Fruit fly (Drosophila melanogaster): ENCODE data around the gene per.

Gene per

DNA sequence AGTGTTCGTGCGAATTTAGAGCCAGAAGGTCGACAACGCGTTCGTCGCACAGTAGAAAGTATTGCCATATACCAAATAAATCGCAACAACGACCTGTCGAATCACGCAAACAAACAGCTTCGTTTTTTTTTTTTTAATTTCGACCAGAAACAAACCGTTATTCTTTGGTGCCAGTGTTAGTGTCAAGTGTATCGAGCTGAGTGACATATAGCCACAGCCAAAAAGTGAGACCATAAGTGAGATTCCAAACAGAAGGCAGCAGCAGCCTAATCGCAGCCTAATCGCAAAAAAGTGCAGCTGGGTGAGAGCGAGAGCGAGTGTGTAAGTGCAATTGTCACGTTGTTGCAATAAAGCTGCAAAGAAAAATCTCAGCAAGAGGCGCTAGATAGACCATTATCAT, at the start of gene per:
Gene per, plus strand, starts transcription at position 1 of the 400 bp plus-strand sequence.
- TF ChIP-seq noc (tag; optimal IDR thresholded peaks at IDR 0.05), result no peak

DNA sequence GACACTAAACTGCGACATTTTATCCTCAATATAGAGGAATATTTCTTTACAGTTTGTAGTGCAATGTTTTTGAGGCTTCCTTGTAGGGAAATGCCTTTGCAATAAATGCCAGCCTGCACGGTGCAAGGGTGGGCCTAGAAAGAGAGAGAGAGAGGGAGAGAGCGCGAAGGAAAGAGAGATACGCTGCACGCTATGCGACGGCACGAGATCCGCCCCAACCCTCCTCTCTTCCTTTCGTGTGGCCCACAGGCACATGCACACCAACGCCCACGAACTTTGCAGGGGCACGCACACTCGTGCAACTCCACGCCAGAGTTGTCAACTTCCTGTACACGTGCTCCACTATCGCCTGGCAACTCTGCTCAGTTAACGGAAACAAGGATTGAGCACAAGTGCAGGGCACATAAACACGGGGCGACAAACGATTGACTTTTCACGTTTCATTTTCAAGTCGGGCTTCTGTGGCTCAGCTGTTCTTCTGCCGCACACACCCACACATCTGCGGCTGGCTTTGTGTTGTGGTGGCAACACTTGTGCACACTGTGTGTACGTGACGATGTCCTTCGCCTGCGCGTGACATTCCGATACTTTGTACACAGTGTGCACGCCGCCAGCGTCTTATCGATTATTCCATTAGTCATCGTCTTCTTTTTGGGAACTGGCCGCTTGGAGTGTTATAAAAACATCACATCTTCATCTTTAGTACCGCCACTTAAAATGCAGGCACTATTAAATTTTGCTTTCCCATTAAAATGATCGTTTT, 49.2 kb upstream of the per start:
- TF ChIP-seq noc (tag; optimal IDR thresholded peaks at IDR 0.05), result no peak

DNA sequence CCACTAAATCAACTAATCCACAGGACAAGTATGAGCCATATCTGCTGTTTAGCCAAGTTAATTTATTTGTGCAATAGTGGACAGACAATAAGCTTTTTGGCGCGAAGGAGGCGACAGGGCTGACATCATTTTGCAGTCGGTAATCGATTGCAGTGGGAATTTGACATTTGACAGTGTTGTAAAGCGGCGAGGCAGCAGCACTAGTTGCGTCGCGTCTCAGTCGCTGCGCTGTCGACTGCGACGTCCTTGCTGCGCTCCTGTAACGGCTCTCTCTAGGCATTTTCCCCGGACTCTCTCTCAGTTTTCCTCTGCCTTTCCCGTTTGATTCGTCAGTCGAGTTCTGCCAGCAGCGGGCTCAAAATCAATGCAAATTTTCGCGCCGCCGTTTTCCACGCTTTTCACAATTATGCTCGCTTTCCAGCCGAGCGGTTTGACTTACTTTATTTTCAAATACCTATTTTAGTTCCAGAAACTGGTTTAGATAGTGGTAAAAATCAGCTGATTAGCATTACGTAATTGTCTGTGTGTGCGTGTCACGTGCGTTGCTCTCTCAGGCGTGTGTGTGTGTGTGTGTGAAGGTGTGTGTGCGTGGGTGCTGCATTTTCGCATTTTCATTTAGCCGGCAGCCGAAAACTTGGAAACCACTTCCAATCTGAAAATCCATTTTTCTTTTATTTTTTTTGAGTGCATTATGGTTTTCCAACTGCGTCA, 48.4 kb upstream of the per start:
- TF ChIP-seq noc (tag; optimal IDR thresholded peaks at IDR 0.05), result no peak

DNA sequence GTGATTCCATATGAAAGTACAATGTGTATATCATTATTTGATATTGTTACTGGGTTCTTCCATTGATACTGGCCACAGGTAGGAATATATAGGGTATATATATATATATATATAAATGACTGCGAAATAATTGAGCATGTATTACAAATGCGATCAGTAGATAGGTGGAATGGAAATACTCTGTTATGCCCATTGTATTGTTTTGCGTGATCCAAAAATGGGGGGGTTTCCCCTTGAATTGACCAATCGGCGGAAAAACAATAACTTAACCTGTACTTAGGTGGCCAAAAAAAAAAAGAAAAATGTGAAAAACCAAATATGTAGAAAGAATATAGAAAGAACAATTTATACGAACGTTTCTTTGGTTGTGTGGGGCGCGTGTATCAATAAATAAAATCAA, 47.5 kb upstream of the per start:
- no peak for TF ChIP-seq noc (tag; optimal IDR thresholded peaks at IDR 0.05)

DNA sequence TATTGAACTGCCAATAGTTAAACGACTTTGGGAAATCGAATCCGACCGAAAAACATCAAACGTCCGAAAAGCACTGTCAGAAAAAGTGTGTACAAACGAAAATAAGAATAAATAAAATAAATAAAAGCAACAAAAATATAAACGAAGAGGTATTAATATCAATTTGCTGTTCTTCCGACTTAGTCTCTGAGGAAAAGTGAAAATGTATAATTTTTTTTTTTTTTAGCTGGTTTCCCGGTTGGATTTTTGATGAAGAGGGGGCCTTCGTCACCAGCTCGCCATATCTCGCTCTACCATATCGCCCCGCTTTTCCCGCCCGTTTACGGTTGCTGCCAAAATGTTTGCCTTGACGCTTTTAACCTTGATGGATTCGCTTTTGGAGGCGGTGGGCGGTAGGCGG, 46.7 kb upstream of the per start:
- TF ChIP-seq noc (tag; optimal IDR thresholded peaks at IDR 0.05), result peak; percentile 3

DNA sequence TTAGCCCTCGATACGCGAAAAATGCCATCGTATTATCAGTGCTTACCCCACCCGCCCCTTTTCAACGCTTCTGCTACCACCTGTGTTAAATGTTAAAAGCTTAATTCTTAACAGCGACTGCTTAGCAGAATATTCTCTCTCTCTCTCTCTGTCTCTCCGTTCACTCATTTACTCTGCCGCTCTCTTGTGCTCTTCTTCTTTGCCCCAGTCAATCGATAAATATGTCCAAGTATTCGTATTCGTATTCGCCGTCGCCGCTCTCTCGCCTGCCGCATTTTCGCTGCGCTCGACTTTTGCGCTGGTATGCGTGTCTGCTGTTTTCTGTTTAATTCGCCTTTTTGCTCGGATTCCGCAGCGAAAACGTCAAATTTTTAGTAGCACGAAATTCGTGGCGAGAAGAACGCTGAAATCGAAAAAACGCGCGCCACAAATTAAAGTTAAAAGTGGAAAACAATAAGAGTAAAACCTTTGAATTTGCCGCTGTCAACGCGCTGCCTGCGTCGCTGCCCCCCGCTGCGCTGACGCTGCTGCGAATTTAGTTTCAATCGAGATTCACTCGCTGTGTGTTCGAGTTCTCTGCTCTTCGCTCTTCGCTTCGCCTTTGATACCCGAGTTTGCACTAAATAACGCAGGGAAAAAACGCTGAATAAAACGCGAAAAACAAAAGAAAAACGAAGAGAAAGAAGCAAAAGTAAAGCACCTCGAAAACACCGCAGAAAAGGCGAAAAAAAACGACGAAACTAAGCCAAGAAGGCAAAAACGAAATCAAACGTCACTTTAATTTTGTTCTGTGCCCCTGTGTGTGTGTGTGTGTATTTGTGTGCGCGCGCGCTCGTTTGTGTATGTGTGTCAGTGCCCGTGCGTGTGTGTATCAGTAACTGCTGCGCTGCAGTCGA, 42.6 kb upstream of the per start:
- TF ChIP-seq noc (tag; optimal IDR thresholded peaks at IDR 0.05), result no peak

DNA sequence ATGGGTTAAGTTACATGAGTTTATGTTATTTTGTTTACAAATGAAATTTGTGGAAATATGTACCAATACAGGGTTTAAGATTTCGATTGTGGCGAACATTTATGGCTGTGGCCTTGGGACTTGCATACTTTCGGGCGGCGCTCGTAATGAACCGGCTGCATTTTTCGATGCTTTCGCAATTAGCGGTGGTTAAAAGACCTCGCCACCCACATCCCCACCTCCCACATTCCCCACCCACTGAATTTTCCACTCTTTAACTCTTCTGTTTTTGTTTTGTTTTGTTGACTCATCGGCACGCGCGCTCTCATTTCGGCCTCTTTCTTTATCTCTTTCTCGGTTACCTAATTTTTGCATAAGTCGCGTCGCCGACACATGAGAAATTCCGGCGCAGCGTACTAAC, 39.8 kb upstream of the per start:
- no peak for TF ChIP-seq noc (tag; optimal IDR thresholded peaks at IDR 0.05)

DNA sequence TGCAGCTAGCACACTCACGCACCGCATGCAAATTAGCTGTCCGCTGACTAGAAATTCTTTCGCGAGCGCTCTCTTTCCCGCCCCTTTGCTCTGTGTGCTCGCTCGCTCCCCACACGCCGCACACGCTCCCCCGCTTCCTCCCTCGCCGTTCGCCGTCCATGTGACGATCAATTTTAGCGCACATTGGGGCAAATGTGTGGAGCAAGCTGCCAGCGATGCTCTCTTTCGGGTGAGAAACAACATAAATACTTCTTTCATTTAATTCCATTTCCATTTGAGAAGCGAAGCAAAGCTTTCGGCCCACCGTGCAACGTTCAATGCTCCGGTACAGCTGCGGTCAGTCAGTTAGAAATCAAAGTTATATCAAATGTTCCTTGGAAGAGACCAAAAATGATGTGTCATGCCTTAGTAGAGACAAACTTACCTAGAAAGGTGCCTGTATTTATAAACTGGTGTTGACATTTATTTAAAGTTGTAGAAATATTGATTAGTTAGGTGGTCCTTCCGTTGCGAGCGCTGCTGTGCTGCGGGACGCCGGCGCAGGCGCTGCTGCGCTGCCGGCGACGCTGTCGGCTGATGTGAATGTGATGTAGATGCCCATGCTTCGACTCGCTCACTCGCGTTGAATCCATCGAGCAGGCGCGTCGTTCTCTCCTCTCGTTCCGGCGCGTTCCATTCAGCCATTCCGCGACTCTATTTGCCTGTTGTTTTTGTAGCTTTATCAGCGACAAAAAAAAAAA, 39.2 kb upstream of the per start:
- TF ChIP-seq noc (tag; optimal IDR thresholded peaks at IDR 0.05), result peak; percentile 98

DNA sequence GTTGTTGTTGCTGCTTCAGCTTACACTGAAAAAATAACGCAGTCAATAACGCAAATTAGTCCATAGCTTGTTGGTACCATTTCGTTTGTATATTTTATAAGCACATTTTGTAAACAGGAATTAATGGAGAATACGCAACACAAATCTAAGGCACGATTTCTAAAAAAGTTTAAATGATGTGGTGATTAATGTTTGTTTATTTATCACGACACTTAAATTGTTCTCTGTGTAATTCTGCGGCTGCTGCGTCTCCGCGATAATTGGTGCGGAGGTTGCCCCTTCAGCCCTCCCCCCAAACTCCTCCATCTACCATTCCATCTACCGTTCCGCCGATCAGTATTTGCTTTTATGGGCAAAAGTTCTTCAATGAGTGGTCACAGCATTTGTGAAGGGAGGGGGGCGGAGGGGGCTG, 37.9 kb upstream of the per start:
- peak; percentile 71 for TF ChIP-seq noc (tag; optimal IDR thresholded peaks at IDR 0.05)

DNA sequence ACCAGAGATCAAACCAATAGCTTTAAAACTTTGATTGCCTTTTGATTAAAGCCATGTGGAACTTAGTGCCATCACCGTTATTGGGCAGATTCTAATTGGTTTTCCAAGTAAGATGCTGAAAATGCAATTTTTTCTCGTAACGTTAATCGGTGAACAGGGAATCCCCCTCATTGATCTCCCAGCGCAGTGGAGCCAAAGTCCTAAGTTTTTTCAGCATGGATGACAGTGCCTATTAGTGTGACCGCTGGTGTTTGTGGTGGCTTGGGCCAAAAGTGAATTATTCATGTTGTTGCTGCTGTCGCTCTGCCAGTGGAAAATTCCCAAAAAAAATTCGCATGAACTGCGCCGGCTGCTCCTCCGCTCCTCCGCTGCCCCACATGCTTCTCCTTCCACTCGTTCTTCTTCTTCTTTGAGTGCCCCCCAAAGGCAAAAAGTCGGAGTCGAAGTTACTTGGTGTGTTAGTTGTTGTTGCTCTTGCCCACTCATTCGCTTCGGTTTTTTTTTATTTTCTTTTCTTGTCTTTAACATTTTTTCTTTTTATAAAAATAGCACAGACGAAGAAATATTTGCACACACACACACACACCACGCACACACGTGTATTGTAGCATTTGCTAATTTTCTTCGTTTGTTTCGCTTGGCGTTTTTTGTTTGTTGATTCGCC, 37.3 kb upstream of the per start:
- no peak for TF ChIP-seq noc (tag; optimal IDR thresholded peaks at IDR 0.05)

DNA sequence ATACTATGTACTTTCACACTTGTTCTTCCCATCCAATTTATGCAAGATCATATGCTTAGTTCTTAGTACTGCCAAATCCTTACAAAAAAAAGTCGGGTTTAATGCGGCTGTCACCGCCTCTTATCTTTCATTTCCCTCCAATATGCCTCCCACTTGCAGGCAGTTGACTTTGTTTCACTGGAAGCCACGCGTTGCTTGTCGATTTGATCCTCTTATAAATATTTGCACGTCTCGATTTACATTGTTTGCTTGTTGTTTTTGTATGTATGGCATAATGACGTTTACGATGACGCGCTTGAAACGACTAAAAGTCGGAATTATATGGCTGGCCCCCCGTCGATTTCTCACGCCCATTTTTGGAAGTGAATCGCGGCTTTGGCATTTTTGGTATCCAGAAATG, 36.4 kb upstream of the per start:
- TF ChIP-seq noc (tag; optimal IDR thresholded peaks at IDR 0.05), result no peak

DNA sequence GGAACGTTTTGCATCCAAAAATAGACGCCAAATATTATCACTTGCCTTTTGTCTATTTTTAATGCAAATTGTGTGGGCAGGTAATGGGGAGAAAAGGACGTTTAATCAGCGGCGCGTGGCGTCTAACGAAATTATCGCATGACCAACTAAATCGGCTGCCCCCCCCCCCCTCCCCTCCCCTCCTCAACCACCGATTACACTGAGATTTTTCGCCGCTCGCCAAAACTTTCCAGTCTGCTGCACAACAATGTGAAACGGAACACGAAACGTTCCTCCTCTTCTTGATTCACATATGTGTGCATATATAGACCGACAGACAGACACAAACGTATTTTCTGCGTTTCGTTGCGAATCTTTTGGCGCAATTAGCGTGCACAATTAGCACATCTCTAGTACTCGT, 34.3 kb upstream of the per start:
- TF ChIP-seq noc (tag; optimal IDR thresholded peaks at IDR 0.05), result no peak

DNA sequence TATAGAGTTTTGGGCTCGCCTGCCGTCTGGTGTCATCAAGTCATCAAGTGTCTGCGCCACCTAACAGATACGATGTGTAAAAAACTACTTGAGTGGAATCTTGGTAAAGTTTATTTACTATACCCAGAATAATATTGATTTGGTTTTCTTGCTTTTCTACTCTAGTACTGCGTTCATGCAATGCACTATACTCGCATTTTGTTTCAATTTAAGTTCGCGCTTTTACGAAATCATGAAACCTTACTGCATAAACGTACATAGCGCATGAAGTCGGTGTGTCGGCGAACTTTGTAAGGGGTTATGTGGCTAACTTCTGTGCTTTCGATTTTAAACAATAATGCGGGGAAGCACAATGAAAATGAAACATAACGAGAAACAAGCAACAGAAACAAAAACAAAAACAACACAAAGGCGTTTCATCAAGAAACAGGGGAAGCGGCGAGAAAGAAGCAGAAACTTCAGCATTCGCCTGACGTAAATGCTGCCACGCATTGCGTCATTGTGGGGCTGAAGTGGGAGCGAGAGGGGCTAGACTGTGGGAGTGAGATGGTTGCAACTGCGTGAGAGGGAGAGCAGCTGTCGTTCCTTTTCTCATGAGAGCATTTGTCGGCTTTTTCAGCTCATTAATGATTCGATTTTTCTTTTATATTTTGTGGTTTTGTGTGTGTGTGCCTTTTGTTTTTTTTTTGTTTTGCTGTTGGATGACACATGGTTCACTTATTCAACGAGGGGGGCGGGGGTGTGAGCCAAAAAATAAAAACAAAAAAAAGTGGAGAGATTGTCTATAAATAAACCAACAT, 33.1 kb upstream of the per start:
- no peak for TF ChIP-seq noc (tag; optimal IDR thresholded peaks at IDR 0.05)

DNA sequence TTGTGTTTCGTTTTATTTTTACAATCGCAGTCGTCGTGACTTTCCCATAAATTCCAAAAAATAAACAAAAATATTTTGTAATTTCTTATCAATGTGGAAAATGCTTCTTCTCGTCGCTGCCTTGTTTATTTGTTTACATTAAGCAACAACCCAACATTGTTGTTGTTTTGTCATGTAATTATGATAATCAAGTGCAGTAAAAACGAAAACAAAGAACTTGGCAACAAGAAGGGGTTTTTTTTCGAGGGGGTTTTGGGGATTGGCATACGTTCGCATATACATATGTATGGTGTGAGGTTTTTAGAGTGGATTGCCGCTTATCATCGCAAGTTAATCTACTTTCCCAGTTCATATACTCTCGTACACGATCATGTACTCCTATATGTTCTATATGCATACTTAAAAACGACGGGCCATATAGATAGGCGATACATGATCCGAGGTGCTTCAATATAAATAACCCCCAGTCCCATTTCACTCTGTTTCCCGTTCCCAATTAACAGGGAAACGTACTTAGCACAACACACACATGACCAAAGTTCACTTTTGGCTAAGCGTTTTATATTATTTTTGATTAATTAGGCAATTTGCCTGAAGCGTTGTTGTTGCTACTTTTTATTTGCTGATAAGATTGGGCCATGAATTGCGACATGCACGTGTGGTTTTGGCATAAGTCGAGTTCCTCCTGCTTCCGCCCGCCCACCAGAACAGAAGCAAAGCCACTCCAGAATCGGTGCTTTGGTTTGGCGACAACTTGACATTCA, 31.7 kb upstream of the per start:
- TF ChIP-seq noc (tag; optimal IDR thresholded peaks at IDR 0.05), result peak; percentile 80
